Worm (Caenorhabditis elegans) whole organism, midembryonic: ENCODE data around the gene C33F10.4.

Source experiments
- T22C8.4 ChIP-seq: fragments of 200-800 bp; sonication (Bioruptor generic); IDR thresholded peaks from 2 replicates; pipeline ENCODE4 v1.3.6; 2022; ENCODE audit warnings: missing genetic modification characterization, missing compliant biosample characterization
- cog-1 ChIP-seq: sonication (generic microtip); optimal IDR thresholded peaks from 2 replicates; lab custom pipeline; 2016; ENCODE audit warnings: missing genetic modification characterization, missing compliant biosample characterization
- flt-1 ChIP-seq: fragments of 200-800 bp; sonication (Bioruptor generic); IDR thresholded peaks from 2 replicates; pipeline ENCODE4 v1.3.6; 2022; ENCODE audit warnings: missing genetic modification characterization, missing compliant biosample characterization
- klf-2 ChIP-seq: fragments of 200-800 bp; sonication (Bioruptor generic); conservative IDR thresholded peaks from 2 replicates; pipeline ENCODE4 v1.3.6; 2022; ENCODE audit warnings: missing genetic modification reagents, missing genetic modification characterization, missing compliant biosample characterization
- med-1 ChIP-seq: sonication (generic microtip); optimal IDR thresholded peaks from 2 replicates; lab custom pipeline; 2017; ENCODE audit warnings: missing genetic modification characterization, mild to moderate bottlenecking, missing compliant biosample characterization, antibody characterized with exemption, missing genetic modification reagents; ENCODE audit not compliant: insufficient read depth
- ref-1 ChIP-seq: fragments of 200-800 bp; sonication (Bioruptor generic); conservative IDR thresholded peaks from 2 replicates; pipeline ENCODE4 v1.3.6; 2022; ENCODE audit warnings: missing genetic modification reagents, missing genetic modification characterization, missing compliant biosample characterization
- tab-1 ChIP-seq: fragments of 200-800 bp; sonication (Bioruptor generic); IDR thresholded peaks from 2 replicates; pipeline ENCODE4 v1.3.6; 2022; ENCODE audit warnings: missing genetic modification characterization, missing compliant biosample characterization
- ztf-23 ChIP-seq: fragments of 200-800 bp; sonication (Bioruptor generic); IDR thresholded peaks from 2 replicates; pipeline ENCODE4 v1.3.6; 2022; ENCODE audit warnings: missing genetic modification reagents, missing genetic modification characterization, missing compliant biosample characterization
- ztf-29 ChIP-seq: fragments of 200-800 bp; sonication (Bioruptor generic); IDR thresholded peaks from 2 replicates; pipeline ENCODE4 v1.3.6; 2022; ENCODE audit warnings: missing genetic modification reagents, missing genetic modification characterization, missing compliant biosample characterization

The C33F10.4 gene

ce11 chrII:4795461-4795860, at the start of gene C33F10.4:
C33F10.4 (plus strand) TSS chrII:4795761.
- TF ChIP-seq tab-1 (GFP tag; lab: Robert Waterston, UW): no peak
- no peak for TF ChIP-seq flt-1
- TF ChIP-seq med-1 (GFP tag; lab: Kevin White, UChicago): no peak
- TF ChIP-seq ztf-29 (GFP tag; lab: Robert Waterston, UW): no peak
- TF ChIP-seq klf-2 (GFP tag; lab: Robert Waterston, UW): no peak
- TF ChIP-seq cog-1: no peak
- no peak for TF ChIP-seq ztf-23 (GFP tag; lab: Robert Waterston, UW)
- no peak for TF ChIP-seq T22C8.4 (GFP tag; lab: Robert Waterston, UW)
- no peak for TF ChIP-seq ref-1 (GFP tag; lab: Robert Waterston, UW)

- TF ChIP-seq cog-1: no peak
- no peak for TF ChIP-seq med-1 (GFP tag; lab: Kevin White, UChicago)
- no peak for TF ChIP-seq ref-1 (GFP tag; lab: Robert Waterston, UW)
- TF ChIP-seq tab-1 (GFP tag; lab: Robert Waterston, UW): no peak
- TF ChIP-seq klf-2 (GFP tag; lab: Robert Waterston, UW): no peak
- TF ChIP-seq flt-1: no peak
- no peak for TF ChIP-seq T22C8.4 (GFP tag; lab: Robert Waterston, UW)
Observed at ce11 chrII:4747063-4747462, 48.5 kb upstream of the C33F10.4 start.

ce11 chrII:4747697-4748096, 47.9 kb upstream of the C33F10.4 start:
- TF ChIP-seq ztf-29 (GFP tag; lab: Robert Waterston, UW): no peak
- no peak for TF ChIP-seq ref-1 (GFP tag; lab: Robert Waterston, UW)
- no peak for TF ChIP-seq flt-1
- no peak for TF ChIP-seq cog-1
- no peak for TF ChIP-seq klf-2 (GFP tag; lab: Robert Waterston, UW)
- TF ChIP-seq T22C8.4 (GFP tag; lab: Robert Waterston, UW): no peak
- no peak for TF ChIP-seq ztf-23 (GFP tag; lab: Robert Waterston, UW)
- no peak for TF ChIP-seq tab-1 (GFP tag; lab: Robert Waterston, UW)
- TF ChIP-seq med-1 (GFP tag; lab: Kevin White, UChicago): no peak

DNA sequence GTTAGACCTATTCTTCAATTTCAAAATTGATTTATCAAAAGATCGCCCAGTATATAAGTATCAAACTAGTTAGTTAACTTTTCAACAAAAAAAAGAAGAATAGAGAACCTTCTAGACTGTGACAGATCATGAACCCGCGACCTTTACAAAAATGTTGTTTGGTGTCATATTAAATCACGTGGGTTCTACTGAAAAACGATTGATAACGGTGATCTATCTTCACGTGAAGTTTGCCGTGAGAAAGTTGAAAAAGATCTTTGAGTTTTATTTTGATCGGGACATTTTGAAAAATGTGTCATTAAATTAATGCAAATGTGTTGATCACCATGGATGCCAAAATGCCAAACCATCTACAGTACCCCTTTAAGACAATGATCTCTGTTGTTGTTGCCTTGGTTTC, 47.2 kb upstream of the C33F10.4 start:
- TF ChIP-seq ref-1 (GFP tag; lab: Robert Waterston, UW): no peak
- TF ChIP-seq klf-2 (GFP tag; lab: Robert Waterston, UW): no peak
- no peak for TF ChIP-seq flt-1
- no peak for TF ChIP-seq med-1 (GFP tag; lab: Kevin White, UChicago)
- no peak for TF ChIP-seq ztf-23 (GFP tag; lab: Robert Waterston, UW)
- no peak for TF ChIP-seq T22C8.4 (GFP tag; lab: Robert Waterston, UW)

DNA sequence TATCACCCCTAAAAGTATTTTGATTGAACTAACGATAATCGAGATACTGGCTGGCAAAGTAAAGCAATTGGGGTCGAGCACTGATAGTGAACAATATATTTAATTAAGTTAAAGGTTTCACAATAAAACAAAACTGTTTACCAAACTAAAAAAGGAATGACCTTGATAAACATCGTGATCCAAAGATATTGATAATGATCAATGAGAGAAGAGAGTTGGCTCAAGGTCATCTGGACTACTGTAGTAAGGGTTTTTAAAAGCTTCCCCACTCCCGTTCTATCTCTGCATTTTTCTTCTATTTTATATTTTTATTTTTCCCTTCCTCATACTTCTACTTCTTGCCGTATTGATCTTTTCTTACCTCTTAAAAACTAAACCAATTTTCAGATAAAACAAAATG, 46.0 kb upstream of the C33F10.4 start, which contains the start of gene F41C3.2:
F41C3.2 (plus strand) TSS at position 388 of the 400 bp plus-strand sequence.
- TF ChIP-seq tab-1 (GFP tag; lab: Robert Waterston, UW) (no peak), klf-2 (GFP tag; lab: Robert Waterston, UW) (no peak), ref-1 (GFP tag; lab: Robert Waterston, UW) (no peak), med-1 (GFP tag; lab: Kevin White, UChicago) (no peak), cog-1 (no peak), T22C8.4 (GFP tag; lab: Robert Waterston, UW) (no peak), ztf-23 (GFP tag; lab: Robert Waterston, UW) (no peak), flt-1 (no peak), ztf-29 (GFP tag; lab: Robert Waterston, UW) (no peak)

ce11 chrII:4752257-4752728, 43.3 kb upstream of the C33F10.4 start, which contains the start of gene F41C3.1:
F41C3.1 (plus strand) TSS chrII:4752307.
- TF ChIP-seq ztf-23 (GFP tag; lab: Robert Waterston, UW) (no peak), ref-1 (GFP tag; lab: Robert Waterston, UW) (no peak), cog-1 (no peak), flt-1 (no peak), tab-1 (GFP tag; lab: Robert Waterston, UW) (no peak), med-1 (GFP tag; lab: Kevin White, UChicago) (no peak), T22C8.4 (GFP tag; lab: Robert Waterston, UW) (no peak), klf-2 (GFP tag; lab: Robert Waterston, UW) (no peak), ztf-29 (GFP tag; lab: Robert Waterston, UW) (no peak)

ce11 chrII:4753133-4753532, 42.4 kb upstream of the C33F10.4 start, which contains the start of gene C27D9.1:
C27D9.1 (plus strand) TSS chrII:4753413.
- TF ChIP-seq ztf-23 (GFP tag; lab: Robert Waterston, UW) (no peak), ref-1 (GFP tag; lab: Robert Waterston, UW) (no peak), cog-1 (no peak), T22C8.4 (GFP tag; lab: Robert Waterston, UW) (no peak), tab-1 (GFP tag; lab: Robert Waterston, UW) (no peak), klf-2 (GFP tag; lab: Robert Waterston, UW) (no peak), flt-1 (no peak), ztf-29 (GFP tag; lab: Robert Waterston, UW) (no peak), med-1 (GFP tag; lab: Kevin White, UChicago) (no peak)

DNA sequence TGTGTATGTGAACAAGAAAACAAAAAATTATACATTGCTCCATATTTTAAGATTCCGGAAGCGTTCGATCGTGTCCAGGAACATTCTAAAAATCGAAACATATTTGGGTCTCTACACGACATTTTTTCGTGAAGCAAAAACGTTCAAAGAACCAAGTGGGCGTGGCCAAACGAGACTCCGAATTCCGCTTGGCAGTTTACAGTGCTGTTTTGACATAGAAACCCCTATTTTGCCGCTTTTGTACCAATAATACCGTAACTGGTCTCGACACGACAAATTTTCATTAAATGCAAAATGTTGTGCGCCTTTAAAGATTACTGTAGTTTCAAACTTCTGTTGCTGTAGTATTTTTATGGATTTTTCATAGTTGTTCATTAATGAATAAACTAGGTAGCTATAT, 39.9 kb upstream of the C33F10.4 start:
- TF ChIP-seq T22C8.4 (GFP tag; lab: Robert Waterston, UW) (no peak), flt-1 (no peak), ztf-29 (GFP tag; lab: Robert Waterston, UW) (no peak)

ce11 chrII:4756751-4757150, 38.8 kb upstream of the C33F10.4 start, which contains the start of gene C27D9.2:
C27D9.2 (minus strand) TSS chrII:4756851.
- TF ChIP-seq ref-1 (GFP tag; lab: Robert Waterston, UW) (no peak), ztf-29 (GFP tag; lab: Robert Waterston, UW) (no peak), ztf-23 (GFP tag; lab: Robert Waterston, UW) (no peak)

ce11 chrII:4758462-4758861, 37.1 kb upstream of the C33F10.4 start, which contains the start of gene F26G1.3:
F26G1.3 (plus strand) TSS chrII:4758762.
- TF ChIP-seq ref-1 (GFP tag; lab: Robert Waterston, UW): no peak
- no peak for TF ChIP-seq ztf-29 (GFP tag; lab: Robert Waterston, UW)
- TF ChIP-seq ztf-23 (GFP tag; lab: Robert Waterston, UW): no peak
- TF ChIP-seq cog-1: no peak
- TF ChIP-seq med-1 (GFP tag; lab: Kevin White, UChicago): no peak
- TF ChIP-seq flt-1: no peak
- TF ChIP-seq klf-2 (GFP tag; lab: Robert Waterston, UW): no peak
- TF ChIP-seq T22C8.4 (GFP tag; lab: Robert Waterston, UW): no peak
- TF ChIP-seq tab-1 (GFP tag; lab: Robert Waterston, UW): no peak
